Fruit fly (Drosophila melanogaster) ovary, adult (tissue): ENCODE measurements around the gene CG14247.

Source experiments
- CG17801 ChIP-seq: fragments of 200-800 bp; optimal IDR thresholded peaks from 2 replicates; lab custom pipeline; 2019; ENCODE audit warnings: missing biosample characterization, mild to moderate bottlenecking, missing genetic modification characterization, moderate library complexity; ENCODE audit not compliant: partially characterized antibody

Gene CG14247

dm6 chr3R:26737310-26737709, at the start of gene CG14247:
Gene CG14247, plus strand, starts transcription at chr3R:26737610.
- no peak for TF ChIP-seq CG17801 (GFP tag; lab: Kevin White, UChicago)

DNA sequence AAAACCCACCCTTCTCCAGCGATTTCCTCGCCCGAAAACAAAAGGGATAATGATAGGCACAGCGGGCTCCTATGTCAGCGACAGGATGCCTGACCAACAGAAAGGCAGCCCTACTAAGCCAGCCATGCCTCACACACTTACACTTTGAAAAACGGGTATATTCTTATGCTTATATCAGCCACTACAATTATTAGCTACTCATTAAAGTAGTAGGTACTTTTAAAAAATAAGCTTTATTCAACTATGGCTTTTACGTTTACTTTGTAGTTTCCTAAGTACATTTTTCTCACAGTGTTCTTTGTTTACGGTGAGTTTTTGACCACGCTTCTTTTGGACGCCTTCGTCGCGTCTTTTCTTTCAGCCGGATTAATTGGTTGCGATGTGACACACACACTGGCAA, 47.2 kb upstream of the CG14247 start:
- no peak for TF ChIP-seq CG17801 (GFP tag; lab: Kevin White, UChicago)

dm6 chr3R:26693490-26693889, 43.9 kb upstream of the CG14247 start, which contains the start of gene TwdlQ:
Gene TwdlQ, minus strand, starts transcription at chr3R:26693590.
- no peak for TF ChIP-seq CG17801 (GFP tag; lab: Kevin White, UChicago)

dm6 chr3R:26700125-26700524, 37.3 kb upstream of the CG14247 start:
- no peak for TF ChIP-seq CG17801 (GFP tag; lab: Kevin White, UChicago)

dm6 chr3R:26704310-26704709, 33.1 kb upstream of the CG14247 start:
- TF ChIP-seq CG17801 (GFP tag; lab: Kevin White, UChicago) = no peak

dm6 chr3R:26714109-26714576, 23.3 kb upstream of the CG14247 start, which contains the start of gene amon:
Gene amon, minus strand, starts transcription at chr3R:26714159.
- TF ChIP-seq CG17801 (GFP tag; lab: Kevin White, UChicago) = peak; percentile 62

DNA sequence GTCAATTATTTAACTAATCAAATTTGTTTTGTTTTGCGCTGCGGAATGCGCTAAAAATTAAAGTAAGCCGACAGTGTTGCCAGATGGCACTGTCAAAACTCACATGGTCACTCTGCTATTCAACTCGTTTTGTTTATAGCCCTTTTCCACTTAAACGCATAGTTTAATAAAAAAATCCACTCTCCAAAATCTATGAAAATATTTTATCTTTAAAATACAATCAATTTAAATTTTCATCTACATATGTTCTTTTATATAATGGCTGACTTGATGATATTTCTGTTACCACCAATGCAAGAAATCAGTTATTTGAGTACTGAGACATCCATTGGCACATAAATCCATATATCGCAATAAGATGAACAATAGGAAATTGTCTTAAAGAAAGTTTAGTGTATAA, 20.1 kb upstream of the CG14247 start, which contains the start of gene CG6425:
CG6425 (minus strand) TSS at position 95 of the 400 bp plus-strand sequence.
- no peak for TF ChIP-seq CG17801 (GFP tag; lab: Kevin White, UChicago)

- TF ChIP-seq CG17801 (GFP tag; lab: Kevin White, UChicago) = no peak
These were observed 19.5 kb upstream of the CG14247 start, which contains the start of gene Yif1 for dm6 chr3R:26717864-26718263. Gene Yif1, plus strand, starts transcription at chr3R:26717871.

dm6 chr3R:26724977-26725612, 12.3 kb upstream of the CG14247 start, which contains the start of gene CG6420:
Gene CG6420, minus strand, starts transcription at chr3R:26725216.
- no peak for TF ChIP-seq CG17801 (GFP tag; lab: Kevin White, UChicago)

DNA sequence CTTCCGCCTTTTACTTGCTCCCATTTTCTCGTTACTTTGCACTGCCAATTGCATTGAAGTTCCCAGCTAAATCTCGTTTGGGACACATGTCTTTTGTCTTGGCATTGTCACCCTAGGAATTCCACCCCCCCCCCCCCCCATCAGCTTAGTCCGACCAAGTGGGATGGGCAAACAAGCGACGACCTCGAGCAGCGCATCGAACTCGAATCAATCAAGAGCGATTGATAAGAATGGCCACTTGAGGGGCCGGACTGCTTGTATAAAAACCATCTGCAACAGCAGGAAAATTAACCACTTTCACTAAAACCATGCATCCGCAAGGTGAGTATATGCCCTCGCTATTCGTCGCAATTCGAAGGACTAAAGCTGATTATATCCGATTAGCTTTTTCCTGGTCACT, 11.6 kb upstream of the CG14247 start, which contains the start of gene CG14244:
CG14244 (plus strand) TSS at position 301 of the 400 bp plus-strand sequence.
- TF ChIP-seq CG17801 (GFP tag; lab: Kevin White, UChicago) = no peak

DNA sequence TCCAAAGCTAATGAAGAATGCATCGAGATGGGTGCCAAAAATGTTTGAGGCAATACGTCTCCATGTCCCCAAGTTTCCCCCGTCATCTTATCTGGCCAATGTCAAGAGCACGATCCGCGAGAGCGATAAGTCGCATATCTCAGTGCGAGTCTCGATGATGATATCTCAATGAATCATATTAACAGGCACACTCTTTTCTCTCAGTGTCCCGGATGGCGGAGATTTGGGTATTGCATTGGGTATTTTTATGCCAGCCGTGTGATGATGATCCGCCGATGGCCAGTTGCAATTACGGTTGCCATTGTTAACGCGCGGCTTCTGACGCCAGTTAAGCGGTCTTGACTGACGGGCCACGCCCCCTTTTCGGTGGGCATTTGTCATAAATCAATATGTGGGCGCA, 10.4 kb upstream of the CG14247 start, which contains the start of gene CG14246:
CG14246 (plus strand) TSS at position 301 of the 400 bp plus-strand sequence.
- TF ChIP-seq CG17801 (GFP tag; lab: Kevin White, UChicago) = no peak

dm6 chr3R:26728427-26728826, 9.0 kb upstream of the CG14247 start, which contains the start of gene CG14245:
Gene CG14245, plus strand, starts transcription at chr3R:26728727.
- TF ChIP-seq CG17801 (GFP tag; lab: Kevin White, UChicago) = no peak

DNA sequence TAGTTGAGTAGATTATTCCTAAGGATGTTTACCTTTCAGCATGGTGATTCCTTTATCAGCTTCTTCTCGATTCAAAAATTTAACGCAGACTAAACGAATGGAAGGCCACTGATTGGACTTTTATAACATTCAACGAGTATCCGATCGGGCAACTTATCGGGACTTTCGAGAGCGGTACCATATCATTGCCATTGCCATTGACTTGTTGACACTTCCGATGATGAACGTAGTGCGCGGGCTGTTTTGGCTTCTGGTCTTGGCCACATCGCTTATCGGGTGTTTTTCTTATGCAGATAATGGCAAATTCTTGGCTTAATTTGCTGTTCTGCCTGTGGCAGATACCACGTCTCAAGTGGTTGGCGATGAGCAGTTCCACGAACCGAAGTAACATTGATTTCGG, 1.2 kb upstream of the CG14247 start, which contains the start of gene CG6403:
CG6403 (minus strand) TSS at position 101 of the 400 bp plus-strand sequence.
- TF ChIP-seq CG17801 (GFP tag; lab: Kevin White, UChicago) = no peak

DNA sequence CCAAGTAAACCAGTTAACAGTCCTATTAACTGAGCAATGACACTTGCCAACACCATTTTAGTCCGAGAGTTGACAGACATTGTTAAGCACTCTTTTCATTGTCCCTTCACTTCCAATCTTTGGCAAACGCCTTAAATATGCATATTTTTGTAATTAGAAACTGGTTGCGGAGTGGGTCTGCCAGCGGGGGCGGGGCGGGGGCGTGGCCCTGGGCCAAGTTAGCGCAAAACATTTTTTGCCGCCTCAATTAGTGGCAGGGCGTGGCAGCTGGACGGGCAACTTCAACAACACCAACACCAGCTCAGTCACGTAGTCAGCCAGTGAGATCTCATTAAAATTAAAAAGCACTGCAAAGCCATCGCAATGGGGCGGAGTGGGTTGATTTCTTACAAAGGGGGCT, 24.3 kb downstream of the CG14247 start:
- TF ChIP-seq CG17801 (GFP tag; lab: Kevin White, UChicago) = no peak

DNA sequence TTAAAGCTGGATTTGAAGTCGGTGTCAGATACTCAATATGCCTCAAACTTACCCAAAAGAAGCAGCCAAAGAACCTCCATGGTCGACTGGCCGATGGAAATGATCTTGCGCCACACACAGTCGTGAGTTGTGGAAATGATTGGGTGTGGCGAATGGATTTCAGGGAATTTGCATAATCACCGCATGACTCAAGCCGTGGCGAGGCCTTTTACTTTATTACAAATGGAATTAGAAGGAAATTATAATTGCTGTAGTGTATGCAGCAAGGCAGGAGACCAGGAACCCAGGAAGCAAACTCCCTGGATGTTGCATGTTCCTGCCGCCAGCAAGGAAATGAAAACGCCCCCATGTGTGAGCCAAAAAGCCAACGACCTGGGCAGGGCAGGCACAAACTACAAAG, 46.7 kb downstream of the CG14247 start, which contains the start of gene CG42789:
CG42789 (minus strand) TSS at position 101 of the 400 bp plus-strand sequence.
- no peak for TF ChIP-seq CG17801 (GFP tag; lab: Kevin White, UChicago)
